Worm (Caenorhabditis elegans): Measurements from ENCODE around the gene T27F7.12.

- TF ChIP-seq aly-1 (tag; optimal IDR thresholded peaks at IDR 0.05) (no peak), B0310.2 (tag; optimal IDR thresholded peaks at IDR 0.05) (no peak), hnd-1 (tag; optimal IDR thresholded peaks at IDR 0.05) (no peak), ama-1 (optimal IDR thresholded peaks at IDR 0.05) (no peak)
These were observed 44.2 kb upstream of the T27F7.12 start, which contains the start of the genes gldi-11 and ZK546.2 for ce11 chrII:4945695-4946094.

Data from whole organism, early embryonic.